Worm (Caenorhabditis elegans) whole organism, L2 larva: ENCODE data around the gene Y50E8A.5.

Experiments
- C34F6.9 ChIP-seq: fragments of 150-350 bp; optimal IDR thresholded peaks from 2 replicates; lab custom pipeline; 2014; ENCODE audit warnings: missing biosample characterization, missing genetic modification characterization
- F13H6.1 ChIP-seq: sonication (generic microtip); optimal IDR thresholded peaks from 2 replicates; lab custom pipeline; 2016; ENCODE audit warnings: missing genetic modification characterization, missing compliant biosample characterization
- R02D3.7 ChIP-seq: fragments of 150-350 bp; optimal IDR thresholded peaks from 2 replicates; lab custom pipeline; 2014; ENCODE audit warnings: missing biosample characterization, missing genetic modification characterization
- Y55F3AM.14 ChIP-seq: fragments of 200-800 bp; sonication (Bioruptor generic); optimal IDR thresholded peaks from 2 replicates; lab custom pipeline; 2018; ENCODE audit warnings: mild to moderate bottlenecking, missing genetic modification characterization, missing compliant biosample characterization
- ZK546.5 ChIP-seq: sonication (generic microtip); optimal IDR thresholded peaks from 2 replicates; lab custom pipeline; 2017; ENCODE audit warnings: missing biosample characterization, missing genetic modification characterization
- alr-1 ChIP-seq: fragments of 150-350 bp; optimal IDR thresholded peaks from 2 replicates; lab custom pipeline; 2014; ENCODE audit warnings: missing biosample characterization, missing genetic modification characterization
- ama-1 ChIP-seq: fragments of 150-350 bp; optimal IDR thresholded peaks from 2 replicates; lab custom pipeline; 2018; ENCODE audit warnings: inconsistent platforms
- ceh-16 ChIP-seq: fragments of 150-350 bp; optimal IDR thresholded peaks from 2 replicates; lab custom pipeline; 2014; ENCODE audit warnings: missing biosample characterization, missing genetic modification characterization
- ceh-82 ChIP-seq: fragments of 150-350 bp; optimal IDR thresholded peaks from 2 replicates; lab custom pipeline; 2014; ENCODE audit warnings: missing biosample characterization, missing genetic modification characterization
- crh-2 ChIP-seq: sonication (generic microtip); optimal IDR thresholded peaks from 2 replicates; lab custom pipeline; 2017; ENCODE audit warnings: missing biosample characterization, missing genetic modification characterization
- egl-27 ChIP-seq: sonication (generic microtip); optimal IDR thresholded peaks from 3 replicates; lab custom pipeline; 2017; ENCODE audit warnings: missing biosample characterization, missing genetic modification reagents, missing genetic modification characterization
- elt-1 ChIP-seq: fragments of 150-350 bp; optimal IDR thresholded peaks from 2 replicates; lab custom pipeline; 2014; ENCODE audit warnings: missing biosample characterization, missing genetic modification characterization
- fos-1 ChIP-seq: fragments of 150-350 bp; optimal IDR thresholded peaks from 2 replicates; lab custom pipeline; 2014; ENCODE audit warnings: missing biosample characterization, missing genetic modification characterization
- gmeb-1 ChIP-seq: fragments of 150-350 bp; optimal IDR thresholded peaks from 2 replicates; lab custom pipeline; 2014; ENCODE audit warnings: missing biosample characterization, missing genetic modification characterization
- lin-11 ChIP-seq: fragments of 150-350 bp; sonication (generic microtip); optimal IDR thresholded peaks from 2 replicates; lab custom pipeline; 2014; ENCODE audit warnings: missing biosample characterization, missing genetic modification characterization, inconsistent platforms, mixed read lengths
- lin-39 ChIP-seq: fragments of 150-350 bp; optimal IDR thresholded peaks from 2 replicates; lab custom pipeline; 2014; ENCODE audit warnings: missing biosample characterization, missing genetic modification reagents, missing genetic modification characterization
- lsy-2 ChIP-seq, 2 experiments: fragments of 150-350 bp in 1 of 2; sonication (generic microtip) in 1 of 2; optimal IDR thresholded peaks; 2 replicates each; lab custom pipeline; 2014 to 2017; ENCODE audit warnings: missing biosample characterization in 2 of 2, missing genetic modification characterization in 2 of 2
- mab-5 ChIP-seq: fragments of 150-350 bp; optimal IDR thresholded peaks from 2 replicates; lab custom pipeline; 2014; ENCODE audit warnings: missing biosample characterization, missing genetic modification characterization
- mbf-1 ChIP-seq: sonication (generic microtip); optimal IDR thresholded peaks from 2 replicates; lab custom pipeline; 2017; ENCODE audit warnings: missing biosample characterization, missing genetic modification characterization
- mdl-1 ChIP-seq, 2 experiments: fragments of 150-350 bp in 1 of 2; sonication (generic microtip) in 1 of 2; optimal IDR thresholded peaks; 2 replicates each; lab custom pipeline; 2017; ENCODE audit warnings: missing biosample characterization in 2 of 2, missing genetic modification characterization in 2 of 2
- nhr-10 ChIP-seq: sonication (generic microtip); optimal IDR thresholded peaks from 2 replicates; lab custom pipeline; 2017; ENCODE audit warnings: missing biosample characterization, missing genetic modification characterization
- nhr-11 ChIP-seq: fragments of 150-350 bp; optimal IDR thresholded peaks from 2 replicates; lab custom pipeline; 2014; ENCODE audit warnings: missing biosample characterization, missing genetic modification characterization
- nhr-129 ChIP-seq: fragments of 150-350 bp; optimal IDR thresholded peaks from 2 replicates; lab custom pipeline; 2014; ENCODE audit warnings: missing biosample characterization, missing genetic modification characterization
- nhr-21 ChIP-seq: fragments of 150-350 bp; optimal IDR thresholded peaks from 2 replicates; lab custom pipeline; 2014; ENCODE audit warnings: missing biosample characterization, missing genetic modification characterization
- nhr-23 ChIP-seq: fragments of 150-350 bp; optimal IDR thresholded peaks from 2 replicates; lab custom pipeline; 2014; ENCODE audit warnings: missing biosample characterization, missing genetic modification reagents, missing genetic modification characterization
- nhr-77 ChIP-seq: fragments of 150-350 bp; optimal IDR thresholded peaks from 2 replicates; lab custom pipeline; 2014; ENCODE audit warnings: missing biosample characterization, missing genetic modification characterization
- peb-1 ChIP-seq: fragments of 150-350 bp; optimal IDR thresholded peaks from 2 replicates; lab custom pipeline; 2014; ENCODE audit warnings: missing biosample characterization, missing genetic modification characterization
- sem-4 ChIP-seq: fragments of 150-350 bp; optimal IDR thresholded peaks from 2 replicates; lab custom pipeline; 2014; ENCODE audit warnings: missing biosample characterization, missing genetic modification reagents, missing genetic modification characterization
- skn-1 ChIP-seq: sonication (generic microtip); optimal IDR thresholded peaks from 2 replicates; lab custom pipeline; 2017; ENCODE audit warnings: missing biosample characterization, missing genetic modification characterization
- sma-3 ChIP-seq: sonication (generic microtip); optimal IDR thresholded peaks from 2 replicates; lab custom pipeline; 2016; ENCODE audit warnings: missing genetic modification reagents, missing genetic modification characterization, missing compliant biosample characterization
- sma-9 ChIP-seq, 2 experiments: fragments of 150-350 bp in 1 of 2; sonication (generic microtip) in 1 of 2; optimal IDR thresholded peaks; 2 replicates each; lab custom pipeline; 2014 to 2016; ENCODE audit warnings: missing genetic modification characterization in 2 of 2, mild to moderate bottlenecking in 1 of 2, missing biosample characterization in 1 of 2, missing compliant biosample characterization in 1 of 2, missing genetic modification reagents in 1 of 2, moderate library complexity in 1 of 2
- snpc-4 ChIP-seq: fragments of 150-350 bp; optimal IDR thresholded peaks from 2 replicates; lab custom pipeline; 2014; ENCODE audit warnings: missing biosample characterization, missing genetic modification characterization
- unc-55 ChIP-seq: fragments of 150-350 bp; sonication (generic microtip); optimal IDR thresholded peaks from 3 replicates; lab custom pipeline; 2014; ENCODE audit warnings: missing biosample characterization, missing genetic modification reagents, missing genetic modification characterization
- unc-62 ChIP-seq: fragments of 150-350 bp; optimal IDR thresholded peaks from 2 replicates; lab custom pipeline; 2014; ENCODE audit warnings: missing biosample characterization, missing genetic modification reagents, missing genetic modification characterization
- zag-1 ChIP-seq: fragments of 150-350 bp; optimal IDR thresholded peaks from 2 replicates; lab custom pipeline; 2014; ENCODE audit warnings: missing biosample characterization, missing genetic modification characterization
- ztf-1 ChIP-seq: fragments of 200-800 bp; sonication (Bioruptor generic); conservative IDR thresholded peaks from 2 replicates; pipeline ENCODE4 v1.3.6; 2022; ENCODE audit warnings: missing genetic modification characterization, missing compliant biosample characterization
- ztf-11 ChIP-seq: sonication (generic microtip); optimal IDR thresholded peaks from 2 replicates; lab custom pipeline; 2017; ENCODE audit warnings: missing biosample characterization, missing genetic modification characterization
- ztf-4 ChIP-seq: fragments of 150-350 bp; optimal IDR thresholded peaks from 2 replicates; lab custom pipeline; 2014; ENCODE audit warnings: missing biosample characterization, missing genetic modification characterization

Y50E8A.5 gene

ce11 chrV:14779644-14780043 lies 42.9 kb upstream of the Y50E8A.5 start, which contains the start of the genes scrm-7 and Y50E8A.10:
Gene scrm-7, minus strand, starts transcription at chrV:14779744.
Gene Y50E8A.10, plus strand, starts transcription at chrV:14779996.
- TF ChIP-seq lin-11 (no peak), sem-4 (no peak), sma-3 (GFP tag; lab: Kevin White, UChicago) (no peak), egl-27 (tag; lab: Kevin White, UChicago) (no peak), sma-9 (GFP tag; optimal IDR thresholded peaks at IDR 0.05; lab: Kevin White, UChicago) (no peak), sma-9 (tag; optimal IDR thresholded peaks at IDR 0.05; lab: Kevin White, UChicago) (no peak), R02D3.7 (tag; lab: Kevin White, UChicago) (no peak)

ce11 chrV:14773048-14773447 lies 36.3 kb upstream of the Y50E8A.5 start, which contains the start of gene haf-7:
Gene haf-7, plus strand, starts transcription at chrV:14773258.
- no peak for TF ChIP-seq lsy-2 (tag; optimal IDR thresholded peaks at IDR 0.05; lab: Kevin White, UChicago)
- TF ChIP-seq ZK546.5 (tag; lab: Kevin White, UChicago) = no peak
- no peak for TF ChIP-seq F13H6.1 (tag; lab: Kevin White, UChicago)
- TF ChIP-seq R02D3.7 (tag; lab: Kevin White, UChicago) = no peak
- TF ChIP-seq snpc-4 (tag; lab: Kevin White, UChicago) = no peak
- TF ChIP-seq skn-1 (tag; lab: Kevin White, UChicago) = peak; percentile 60
- no peak for TF ChIP-seq nhr-11 (tag; lab: Kevin White, UChicago)
- TF ChIP-seq elt-1 (tag; lab: Kevin White, UChicago) = no peak
- peak; percentile 85 for TF ChIP-seq nhr-129 (tag; lab: Kevin White, UChicago)
- TF ChIP-seq sem-4 = no peak
- no peak for TF ChIP-seq mab-5 (tag; lab: Kevin White, UChicago)
- no peak for TF ChIP-seq ztf-4 (tag; lab: Kevin White, UChicago)
- no peak for TF ChIP-seq gmeb-1 (tag; lab: Kevin White, UChicago)
- TF ChIP-seq ztf-11 = no peak
- TF ChIP-seq fos-1 (tag; lab: Kevin White, UChicago) = peak; percentile 82
- no peak for TF ChIP-seq ama-1 (lab: Kevin White, UChicago)
- no peak for TF ChIP-seq nhr-10 (tag; lab: Kevin White, UChicago)
- no peak for TF ChIP-seq nhr-23 (tag; lab: Kevin White, UChicago)
- peak; percentile 63 for TF ChIP-seq unc-55 (GFP tag; lab: Kevin White, UChicago)
- TF ChIP-seq sma-9 (GFP tag; optimal IDR thresholded peaks at IDR 0.05; lab: Kevin White, UChicago) = peak; percentile 19
- no peak for TF ChIP-seq sma-9 (tag; optimal IDR thresholded peaks at IDR 0.05; lab: Kevin White, UChicago)
- TF ChIP-seq nhr-21 = no peak
- peak; percentile 69 for TF ChIP-seq C34F6.9 (tag; lab: Kevin White, UChicago)
- TF ChIP-seq ceh-16 = no peak
- TF ChIP-seq ceh-82 = no peak
- TF ChIP-seq crh-2 (tag; lab: Kevin White, UChicago) = peak; percentile 28
- TF ChIP-seq alr-1 = no peak
- TF ChIP-seq, all 48 proteins: peak for 7

DNA sequence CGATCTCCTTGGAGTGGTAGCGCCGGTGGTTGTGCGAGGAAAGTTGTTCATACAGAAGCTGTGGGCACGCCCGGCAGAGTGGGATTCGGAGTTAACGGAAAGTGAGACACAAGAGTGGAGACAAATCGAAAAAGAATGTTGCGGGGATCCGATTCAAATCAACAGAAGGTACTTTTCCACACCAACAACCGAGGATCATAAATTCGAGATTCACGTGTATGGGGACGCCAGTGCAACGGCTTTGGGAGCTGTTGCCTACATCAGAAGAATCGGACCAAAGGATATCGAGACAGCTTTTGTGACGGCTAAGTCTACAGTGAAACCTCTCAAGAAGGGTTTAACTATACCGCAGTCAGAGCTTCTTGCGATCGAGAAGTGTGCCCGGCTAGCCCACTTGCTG lies 26.8 kb upstream of the Y50E8A.5 start:
- no peak for TF ChIP-seq crh-2 (tag; lab: Kevin White, UChicago)
- TF ChIP-seq nhr-77 (tag; lab: Kevin White, UChicago) = no peak
- no peak for TF ChIP-seq nhr-10 (tag; lab: Kevin White, UChicago)
- no peak for TF ChIP-seq gmeb-1 (tag; lab: Kevin White, UChicago)

DNA sequence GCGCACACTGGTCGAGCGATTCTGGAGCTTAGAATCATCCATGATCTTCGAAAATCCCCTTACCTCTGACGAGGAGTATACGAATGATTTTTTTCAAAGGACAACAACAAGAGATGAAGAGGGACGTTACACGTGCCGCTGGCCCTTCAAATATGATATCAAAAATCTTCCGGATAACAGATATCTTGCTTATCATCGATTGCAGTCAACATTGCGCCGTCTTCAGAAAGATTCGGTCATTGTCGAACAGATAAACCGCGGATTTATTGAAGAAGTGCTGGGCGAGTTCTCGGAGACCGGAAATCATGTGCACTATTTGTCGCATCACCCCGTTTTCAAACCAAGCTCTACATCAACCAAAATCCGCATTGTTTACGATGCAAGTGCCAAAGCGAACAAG lies 25.8 kb upstream of the Y50E8A.5 start:
- TF ChIP-seq mdl-1 (tag; optimal IDR thresholded peaks at IDR 0.05; lab: Kevin White, UChicago) = no peak
- no peak for TF ChIP-seq sma-9 (GFP tag; optimal IDR thresholded peaks at IDR 0.05; lab: Kevin White, UChicago)
- TF ChIP-seq sma-9 (tag; optimal IDR thresholded peaks at IDR 0.05; lab: Kevin White, UChicago) = no peak
- no peak for TF ChIP-seq lin-39
- TF ChIP-seq egl-27 (tag; lab: Kevin White, UChicago) = no peak
- no peak for TF ChIP-seq snpc-4 (tag; lab: Kevin White, UChicago)
- TF ChIP-seq ceh-82 = no peak
- no peak for TF ChIP-seq lsy-2 (tag; optimal IDR thresholded peaks at IDR 0.05; lab: Kevin White, UChicago)
- no peak for TF ChIP-seq mbf-1 (tag; lab: Kevin White, UChicago)
- no peak for TF ChIP-seq nhr-21
- TF ChIP-seq peb-1 (tag; lab: Kevin White, UChicago) = no peak
- TF ChIP-seq ZK546.5 (tag; lab: Kevin White, UChicago) = no peak
- no peak for TF ChIP-seq ztf-1 (GFP tag; lab: Robert Waterston, UW)
- no peak for TF ChIP-seq unc-62 (GFP tag; lab: Kevin White, UChicago)
- TF ChIP-seq Y55F3AM.14 (GFP tag; lab: Kevin White, UChicago) = no peak
- no peak for TF ChIP-seq nhr-10 (tag; lab: Kevin White, UChicago)
- TF ChIP-seq unc-55 (GFP tag; lab: Kevin White, UChicago) = no peak
- no peak for TF ChIP-seq zag-1 (tag; lab: Kevin White, UChicago)
- TF ChIP-seq sem-4 = no peak
